Fruit fly (Drosophila melanogaster) whole organism, embryonic: ENCODE measurements around the gene TfIIA-S.

ENCODE experiments used
- Atf-2 ChIP-seq: fragments of 200-800 bp; sonication (Bioruptor generic); optimal IDR thresholded peaks from 2 replicates; lab custom pipeline; 2016; ENCODE audit warnings: missing biosample characterization, missing genetic modification characterization
- Blimp-1 ChIP-seq: fragments of 200-800 bp; sonication (Bioruptor generic); optimal IDR thresholded peaks from 3 replicates; lab custom pipeline; 2018; ENCODE audit warnings: missing biosample characterization, missing genetic modification characterization, mild to moderate bottlenecking, moderate library complexity, missing genetic modification reagents
- CG11398 ChIP-seq: fragments of 200-800 bp; sonication (Bioruptor generic); optimal IDR thresholded peaks from 2 replicates; lab custom pipeline; 2016; ENCODE audit warnings: missing biosample characterization, missing genetic modification characterization
- CG12219 ChIP-seq: fragments of 200-800 bp; sonication (Bioruptor generic); optimal IDR thresholded peaks from 3 replicates; lab custom pipeline; 2018; ENCODE audit warnings: missing biosample characterization, mild to moderate bottlenecking, missing genetic modification characterization
- CG12769 ChIP-seq: fragments of 200-800 bp; sonication (Bioruptor generic); optimal IDR thresholded peaks from 2 replicates; lab custom pipeline; 2019; ENCODE audit warnings: missing biosample characterization, mild to moderate bottlenecking, missing genetic modification characterization, moderate library complexity
- CG13296 ChIP-seq: fragments of 200-800 bp; sonication (Bioruptor generic); optimal IDR thresholded peaks from 3 replicates; lab custom pipeline; 2018; ENCODE audit warnings: missing biosample characterization, mild to moderate bottlenecking, missing genetic modification characterization
- CG13424 ChIP-seq: fragments of 200-800 bp; sonication (Bioruptor generic); optimal IDR thresholded peaks from 2 replicates; lab custom pipeline; 2019; ENCODE audit warnings: missing biosample characterization, mild to moderate bottlenecking, missing genetic modification characterization, moderate library complexity
- CG14441 ChIP-seq: fragments of 200-800 bp; sonication (Bioruptor generic); IDR thresholded peaks from 2 replicates; pipeline ENCODE4 v1.3.6; 2022; ENCODE audit warnings: missing biosample characterization, missing genetic modification characterization
- CG15269 ChIP-seq: fragments of 200-800 bp; sonication (Bioruptor generic); optimal IDR thresholded peaks from 2 replicates; lab custom pipeline; 2018; ENCODE audit warnings: missing biosample characterization, mild to moderate bottlenecking, missing genetic modification characterization, moderate library complexity
- CG16863 ChIP-seq: fragments of 200-800 bp; sonication (Bioruptor generic); optimal IDR thresholded peaks from 3 replicates; lab custom pipeline; 2016; ENCODE audit warnings: missing biosample characterization, missing genetic modification characterization
- CG18262 ChIP-seq: fragments of 200-800 bp; optimal IDR thresholded peaks from 3 replicates; lab custom pipeline; 2019; ENCODE audit warnings: missing biosample characterization, mild to moderate bottlenecking, missing genetic modification characterization, moderate library complexity
- CG18476 ChIP-seq: fragments of 200-800 bp; sonication (Bioruptor generic); optimal IDR thresholded peaks from 2 replicates; lab custom pipeline; 2016; ENCODE audit warnings: missing biosample characterization, mild to moderate bottlenecking, missing genetic modification characterization
- CG2889 ChIP-seq: fragments of 200-800 bp; sonication (Bioruptor generic); IDR thresholded peaks from 3 replicates; pipeline ENCODE4 v1.3.6; 2022; ENCODE audit warnings: missing biosample characterization, missing genetic modification characterization
- CG30431 ChIP-seq: fragments of 200-800 bp; sonication (Bioruptor generic); optimal IDR thresholded peaks from 2 replicates; lab custom pipeline; 2017; ENCODE audit warnings: missing biosample characterization, missing genetic modification characterization
- CG8478 ChIP-seq: fragments of >200 bp; optimal IDR thresholded peaks from 2 replicates; lab custom pipeline; 2018
- CG8944 ChIP-seq: fragments of 200-800 bp; sonication (Bioruptor generic); optimal IDR thresholded peaks from 3 replicates; lab custom pipeline; 2016; ENCODE audit warnings: missing biosample characterization, missing genetic modification characterization
- D19B ChIP-seq: fragments of 200-800 bp; sonication (Bioruptor generic); optimal IDR thresholded peaks from 2 replicates; lab custom pipeline; 2017; ENCODE audit warnings: missing biosample characterization, mild to moderate bottlenecking, missing genetic modification characterization
- H2.0 ChIP-seq: fragments of 200-800 bp; sonication (Bioruptor generic); IDR thresholded peaks from 2 replicates; pipeline ENCODE4 v1.3.6; 2022; ENCODE audit warnings: missing biosample characterization, missing genetic modification characterization
- Hand ChIP-seq: fragments of 200-800 bp; sonication (Bioruptor generic); optimal IDR thresholded peaks from 2 replicates; lab custom pipeline; 2017; ENCODE audit warnings: mild to moderate bottlenecking, missing biosample characterization, missing genetic modification reagents, missing genetic modification characterization
- Nf-YC ChIP-seq: fragments of 200-800 bp; optimal IDR thresholded peaks from 3 replicates; lab custom pipeline; 2019; ENCODE audit warnings: missing biosample characterization, mild to moderate bottlenecking, missing genetic modification characterization, moderate library complexity
- Opbp ChIP-seq: fragments of 200-800 bp; sonication (Bioruptor generic); IDR thresholded peaks from 3 replicates; pipeline ENCODE4 v1.3.6; 2022; ENCODE audit warnings: missing biosample characterization, missing genetic modification characterization; ENCODE audit not compliant: partially characterized antibody
- Pdp1 ChIP-seq, 2 experiments: fragments of 200-800 bp; sonication (Bioruptor generic); optimal IDR thresholded peaks; 3 replicates each; lab custom pipeline; 2016; ENCODE audit warnings: missing biosample characterization in 2 of 2, missing genetic modification characterization in 2 of 2, mild to moderate bottlenecking in 1 of 2, moderate library complexity in 1 of 2
- Sox102F ChIP-seq: fragments of 200-800 bp; sonication (Bioruptor generic); optimal IDR thresholded peaks from 2 replicates; lab custom pipeline; 2018; ENCODE audit warnings: missing biosample characterization, mild to moderate bottlenecking, missing genetic modification characterization, moderate library complexity
- Xrp1 ChIP-seq: fragments of 200-800 bp; sonication (Bioruptor generic); IDR thresholded peaks from 2 replicates; pipeline ENCODE4 v1.3.6; 2022; ENCODE audit warnings: missing biosample characterization, missing genetic modification characterization
- cato ChIP-seq: fragments of 200-800 bp; sonication (Bioruptor generic); optimal IDR thresholded peaks from 2 replicates; lab custom pipeline; 2016; ENCODE audit warnings: missing biosample characterization, missing genetic modification characterization, borderline replicate concordance
- chm ChIP-seq: fragments of 200-800 bp; sonication (Bioruptor generic); IDR thresholded peaks from 2 replicates; pipeline ENCODE4 v1.3.6; 2022; ENCODE audit warnings: missing biosample characterization, missing genetic modification characterization
- crc ChIP-seq: fragments of 200-800 bp; sonication (Bioruptor generic); optimal IDR thresholded peaks from 2 replicates; lab custom pipeline; 2016; ENCODE audit warnings: missing biosample characterization, missing genetic modification characterization
- dati ChIP-seq: fragments of 200-800 bp; sonication (Bioruptor generic); IDR thresholded peaks from 2 replicates; pipeline ENCODE4 v1.3.6; 2022; ENCODE audit warnings: missing biosample characterization, missing genetic modification characterization
- dmrt11E ChIP-seq: fragments of 200-800 bp; sonication (Bioruptor generic); optimal IDR thresholded peaks from 3 replicates; lab custom pipeline; 2018; ENCODE audit warnings: missing biosample characterization, mild to moderate bottlenecking, missing genetic modification characterization, moderate library complexity
- dpn ChIP-seq, 2 experiments: fragments of 200-800 bp; sonication (Bioruptor generic); optimal IDR thresholded peaks; 3 replicates each; lab custom pipeline; 2016; ENCODE audit warnings: missing biosample characterization in 2 of 2, missing genetic modification characterization in 2 of 2
- en ChIP-seq: fragments of 200-800 bp; sonication (Bioruptor generic); optimal IDR thresholded peaks from 2 replicates; lab custom pipeline; 2016; ENCODE audit warnings: missing biosample characterization, missing genetic modification characterization
- eve ChIP-seq, 2 experiments: fragments of >200 bp; optimal IDR thresholded peaks; 2 replicates each; lab custom pipeline; 2017; ENCODE audit warnings: missing biosample characterization in 2 of 2, missing genetic modification characterization in 2 of 2
- grau ChIP-seq: fragments of 200-800 bp; optimal IDR thresholded peaks from 3 replicates; lab custom pipeline; 2019; ENCODE audit warnings: missing biosample characterization, mild to moderate bottlenecking, missing genetic modification characterization, moderate library complexity
- jumu ChIP-seq: fragments of 200-800 bp; sonication (Bioruptor generic); optimal IDR thresholded peaks from 3 replicates; lab custom pipeline; 2016; ENCODE audit warnings: missing biosample characterization, missing genetic modification characterization
- luna ChIP-seq: fragments of 200-800 bp; sonication (Bioruptor generic); optimal IDR thresholded peaks from 2 replicates; lab custom pipeline; 2016; ENCODE audit warnings: missing biosample characterization, missing genetic modification characterization
- maf-S ChIP-seq: fragments of 200-800 bp; sonication (Bioruptor generic); optimal IDR thresholded peaks from 2 replicates; lab custom pipeline; 2016; ENCODE audit warnings: missing biosample characterization, missing genetic modification characterization
- nerfin-1 ChIP-seq: fragments of 200-800 bp; sonication (Bioruptor generic); optimal IDR thresholded peaks from 3 replicates; lab custom pipeline; 2019; ENCODE audit warnings: missing biosample characterization, mild to moderate bottlenecking, missing genetic modification characterization, moderate library complexity
- nmo ChIP-seq: fragments of 200-800 bp; sonication (Bioruptor generic); optimal IDR thresholded peaks from 2 replicates; lab custom pipeline; 2018; ENCODE audit warnings: missing biosample characterization, mild to moderate bottlenecking, missing genetic modification characterization, moderate library complexity
- peb ChIP-seq: fragments of 200-800 bp; sonication (Bioruptor generic); IDR thresholded peaks from 2 replicates; pipeline ENCODE4 v1.3.6; 2022; ENCODE audit warnings: missing biosample characterization, missing genetic modification characterization
- prd ChIP-seq, 3 experiments: fragments of >200 bp in 2 of 3; fragments of 200-800 bp in 1 of 3; sonication (Bioruptor generic) in 1 of 3; optimal IDR thresholded peaks in 2 of 3; IDR thresholded peaks in 1 of 3; 2 replicates in 2 of 3; 3 replicates in 1 of 3; pipeline versions ENCODE4 v1.3.6 to Lab custom; 2017 to 2022; ENCODE audit warnings: missing biosample characterization in 1 of 3, missing genetic modification characterization in 1 of 3
- pzg ChIP-seq: fragments of 200-800 bp; sonication (Bioruptor generic); optimal IDR thresholded peaks from 3 replicates; lab custom pipeline; 2018; ENCODE audit warnings: missing biosample characterization, mild to moderate bottlenecking, missing genetic modification characterization, moderate library complexity
- scrt ChIP-seq: fragments of 200-800 bp; sonication (Bioruptor generic); optimal IDR thresholded peaks from 2 replicates; lab custom pipeline; 2018; ENCODE audit warnings: missing biosample characterization, mild to moderate bottlenecking, missing genetic modification characterization, moderate library complexity
- sens ChIP-seq: fragments of 200-800 bp; sonication (Bioruptor generic); peaks from one replicate; lab custom pipeline; 2016; ENCODE audit warnings: missing biosample characterization, missing genetic modification characterization
- sens-2 ChIP-seq: fragments of 200-800 bp; sonication (Bioruptor generic); IDR thresholded peaks from 2 replicates; pipeline ENCODE4 v1.3.6; 2022; ENCODE audit warnings: missing biosample characterization, missing genetic modification characterization
- tgo ChIP-seq: fragments of 200-800 bp; sonication (Bioruptor generic); IDR thresholded peaks from 3 replicates; pipeline ENCODE4 v1.3.6; 2022; ENCODE audit warnings: missing biosample characterization, missing genetic modification characterization
- unpg ChIP-seq: fragments of 200-800 bp; sonication (Bioruptor generic); optimal IDR thresholded peaks from 3 replicates; lab custom pipeline; 2018; ENCODE audit warnings: missing biosample characterization, mild to moderate bottlenecking, missing genetic modification characterization, moderate library complexity
- zen ChIP-seq: fragments of 200-800 bp; sonication (Bioruptor generic); optimal IDR thresholded peaks from 3 replicates; lab custom pipeline; 2018; ENCODE audit warnings: missing biosample characterization, mild to moderate bottlenecking, missing genetic modification characterization, moderate library complexity
- zen2 ChIP-seq: fragments of 200-800 bp; sonication (Bioruptor generic); IDR thresholded peaks from 3 replicates; pipeline ENCODE4 v1.3.6; 2022; ENCODE audit warnings: missing biosample characterization, missing genetic modification characterization; ENCODE audit not compliant: partially characterized antibody

TfIIA-S gene

dm6 chr3R:23888273-23889220 is 2.3 kb downstream of the TfIIA-S start (continued):
- TF ChIP-seq tgo: peak; percentile 31; the same call in 1 of the 3 replicates
- TF ChIP-seq pzg (GFP tag; lab: Kevin White, UChicago): no peak
- 0 out of 2 replicates have a peak, but pooled peaks have one; percentile 20 for TF ChIP-seq CG14441 (GFP tag; lab: Robert Waterston, UW)
- TF ChIP-seq Sox102F (GFP tag; lab: Kevin White, UChicago): peak; percentile 25
- peak; percentile 4 for TF ChIP-seq maf-S (GFP tag; lab: Kevin White, UChicago)
- peak; percentile 24 for TF ChIP-seq nmo (GFP tag; lab: Kevin White, UChicago)
- TF ChIP-seq zen (tag; lab: Kevin White, UChicago): no peak
- TF ChIP-seq Nf-YC (tag; lab: Kevin White, UChicago): no peak
- TF ChIP-seq Atf-2 (GFP tag; lab: Kevin White, UChicago): no peak
- TF ChIP-seq scrt: no peak
- no peak for TF ChIP-seq CG2889 (GFP tag; lab: Robert Waterston, UW)
- peak; percentile 58 for TF ChIP-seq nerfin-1
- TF ChIP-seq unpg (GFP tag; lab: Kevin White, UChicago): peak; percentile 32
- TF ChIP-seq CG13296 (GFP tag; lab: Kevin White, UChicago): no peak
- peak; percentile 42 for TF ChIP-seq CG13424 (tag; lab: Kevin White, UChicago)
- TF ChIP-seq H2.0 (GFP tag; lab: Robert Waterston, UW): no peak
- no peak for TF ChIP-seq CG8478 (lab: Kevin White, UChicago)
- peak; percentile 50; the same call in 1 of the 2 replicates for TF ChIP-seq Xrp1
- TF ChIP-seq peb: peak; percentile 14; the same call in 1 of the 2 replicates
- peak; percentile 90 for TF ChIP-seq grau (tag; lab: Kevin White, UChicago)
- peak in 1 of 2 experiments; percentile 6 for TF ChIP-seq dpn (GFP tag; optimal IDR thresholded peaks at IDR 0.05; lab: Kevin White, UChicago)
- TF ChIP-seq jumu (GFP tag; lab: Kevin White, UChicago): no peak
- no peak for TF ChIP-seq sens-2 (GFP tag; lab: Robert Waterston, UW)
- TF ChIP-seq CG18476 (GFP tag; lab: Kevin White, UChicago): no peak
- TF ChIP-seq Pdp1 (GFP tag; optimal IDR thresholded peaks at IDR 0.05; lab: Kevin White, UChicago): peak in 1 of 2 experiments; percentile 11
- TF ChIP-seq crc (GFP tag; lab: Kevin White, UChicago): no peak
- TF ChIP-seq dati (GFP tag; lab: Robert Waterston, UW): no peak
- peak; percentile 87 for TF ChIP-seq sens (GFP tag; lab: Kevin White, UChicago)
- TF ChIP-seq D19B: no peak
- peak; percentile 35 for TF ChIP-seq CG15269 (tag; lab: Kevin White, UChicago)
- no peak for TF ChIP-seq CG12219 (GFP tag; lab: Kevin White, UChicago)
- TF ChIP-seq chm (GFP tag; lab: Robert Waterston, UW): no peak
- TF ChIP-seq Blimp-1 (GFP tag; lab: Kevin White, UChicago): peak; percentile 35
- no peak for TF ChIP-seq cato
- no peak for TF ChIP-seq luna
- peak; percentile 23 for TF ChIP-seq CG18262 (tag; lab: Kevin White, UChicago)
- TF ChIP-seq CG16863: no peak
- no peak for TF ChIP-seq prd (optimal IDR thresholded peaks at IDR 0.05; lab: Kevin White, UChicago)
- 0 out of 3 replicates have a peak, but pooled peaks have one; percentile 23 for TF ChIP-seq prd (GFP tag; IDR thresholded peaks at IDR 0.05; lab: Robert Waterston, UW)
- TF ChIP-seq Hand (GFP tag; lab: Kevin White, UChicago): no peak
- TF ChIP-seq CG8944 (GFP tag; lab: Kevin White, UChicago): no peak
- TF ChIP-seq eve (GFP tag; optimal IDR thresholded peaks at IDR 0.05; lab: Kevin White, UChicago): no peak
- no peak for TF ChIP-seq zen2 (GFP tag; lab: Robert Waterston, UW)
- no peak for TF ChIP-seq CG30431
- TF ChIP-seq CG11398 (GFP tag; lab: Kevin White, UChicago): no peak
- TF ChIP-seq dmrt11E (tag; lab: Kevin White, UChicago): peak; percentile 3
- TF ChIP-seq Opbp (GFP tag; lab: Robert Waterston, UW): no peak
- no peak for TF ChIP-seq CG12769 (tag; lab: Kevin White, UChicago)
- peak; percentile 8 for TF ChIP-seq en (GFP tag; lab: Kevin White, UChicago)
